Worm (Caenorhabditis elegans) whole organism, L1 larva: ENCODE data around the gene scd-1.

Experiments
- C04F5.9 ChIP-seq: sonication (generic microtip); optimal IDR thresholded peaks from 2 replicates; lab custom pipeline; 2016; ENCODE audit warnings: missing genetic modification characterization, missing compliant biosample characterization
- C16A3.4 ChIP-seq: fragments of 150-350 bp; optimal IDR thresholded peaks from 2 replicates; lab custom pipeline; 2014; ENCODE audit warnings: missing biosample characterization, missing genetic modification characterization
- C34B4.2 ChIP-seq: sonication (generic microtip); optimal IDR thresholded peaks from 2 replicates; lab custom pipeline; 2017; ENCODE audit warnings: mild to moderate bottlenecking, missing genetic modification characterization, missing compliant biosample characterization
- aly-2 ChIP-seq: fragments of 150-350 bp; optimal IDR thresholded peaks from 2 replicates; lab custom pipeline; 2014; ENCODE audit warnings: missing biosample characterization, missing genetic modification characterization
- ceh-63 ChIP-seq: fragments of 200-800 bp; sonication (Bioruptor generic); optimal IDR thresholded peaks from 2 replicates; lab custom pipeline; 2018; ENCODE audit warnings: mild to moderate bottlenecking, missing genetic modification characterization, missing compliant biosample characterization
- ceh-8 ChIP-seq: fragments of 200-800 bp; sonication (Bioruptor generic); optimal IDR thresholded peaks from 2 replicates; lab custom pipeline; 2018; ENCODE audit warnings: mild to moderate bottlenecking, missing genetic modification characterization, moderate library complexity, missing compliant biosample characterization
- dpl-1 ChIP-seq, 3 experiments: fragments of 150-350 bp in 2 of 3; sonication (generic microtip) in 1 of 3; optimal IDR thresholded peaks; 2 replicates each; lab custom pipeline; 2014 to 2017; ENCODE audit warnings: missing biosample characterization in 3 of 3, missing genetic modification characterization in 3 of 3, missing genetic modification reagents in 3 of 3
- dsc-1 ChIP-seq: sonication (generic microtip); optimal IDR thresholded peaks from 2 replicates; lab custom pipeline; 2016; ENCODE audit warnings: mild to moderate bottlenecking, missing genetic modification characterization, missing compliant biosample characterization
- efl-1 ChIP-seq, 4 experiments: fragments of 150-350 bp; optimal IDR thresholded peaks in 3 of 4; peaks in 1 of 4; 1 replicate in 1 of 4; 2 replicates in 3 of 4; lab custom pipeline; 2014; ENCODE audit warnings: missing biosample characterization in 2 of 4, missing genetic modification characterization in 2 of 4, missing genetic modification reagents in 2 of 4
- egl-13 ChIP-seq: sonication (generic microtip); optimal IDR thresholded peaks from 2 replicates; lab custom pipeline; 2016; ENCODE audit warnings: missing genotype, missing genetic modification reagents, missing genetic modification characterization, missing compliant biosample characterization
- elt-2 ChIP-seq: sonication (generic microtip); optimal IDR thresholded peaks from 2 replicates; lab custom pipeline; 2016; ENCODE audit warnings: missing genetic modification characterization, mild to moderate bottlenecking, inconsistent platforms, missing compliant biosample characterization, missing genetic modification reagents
- fkh-10 ChIP-seq: sonication (generic microtip); optimal IDR thresholded peaks from 2 replicates; lab custom pipeline; 2017; ENCODE audit warnings: missing biosample characterization, missing genetic modification reagents, missing genetic modification characterization
- fkh-8 ChIP-seq: sonication (generic microtip); optimal IDR thresholded peaks from 2 replicates; lab custom pipeline; 2016; ENCODE audit warnings: mild to moderate bottlenecking, missing genetic modification characterization, missing compliant biosample characterization
- grh-1 ChIP-seq: fragments of 200-800 bp; sonication (Bioruptor generic); IDR thresholded peaks from 2 replicates; pipeline ENCODE4 v1.3.6; 2022; ENCODE audit warnings: missing genetic modification reagents, missing genetic modification characterization, missing compliant biosample characterization
- hlh-4 ChIP-seq: sonication (generic microtip); optimal IDR thresholded peaks from 2 replicates; lab custom pipeline; 2016; ENCODE audit warnings: mild to moderate bottlenecking, missing genetic modification characterization, missing compliant biosample characterization
- irx-1 ChIP-seq: sonication (generic microtip); optimal IDR thresholded peaks from 2 replicates; lab custom pipeline; 2016; ENCODE audit warnings: missing genetic modification characterization, missing compliant biosample characterization
- lin-14 ChIP-seq: fragments of 200-800 bp; sonication (Bioruptor generic); optimal IDR thresholded peaks from 2 replicates; lab custom pipeline; 2018; ENCODE audit warnings: mild to moderate bottlenecking, missing genetic modification characterization, moderate library complexity, missing compliant biosample characterization
- lin-35 ChIP-seq, 2 experiments: fragments of 150-350 bp; optimal IDR thresholded peaks; 2 replicates each; lab custom pipeline; 2014; ENCODE audit warnings: missing biosample characterization in 2 of 2, missing genetic modification characterization in 2 of 2, missing genetic modification reagents in 2 of 2
- lin-39 ChIP-seq: fragments of 150-350 bp; optimal IDR thresholded peaks from 2 replicates; lab custom pipeline; 2014; ENCODE audit warnings: missing biosample characterization, missing genetic modification reagents, missing genetic modification characterization
- lir-3 ChIP-seq: sonication (generic microtip); optimal IDR thresholded peaks from 2 replicates; lab custom pipeline; 2016; ENCODE audit warnings: mild to moderate bottlenecking, missing genetic modification characterization, moderate library complexity, missing compliant biosample characterization; ENCODE audit not compliant: poor library complexity
- nhr-11 ChIP-seq: fragments of 150-350 bp; optimal IDR thresholded peaks from 2 replicates; lab custom pipeline; 2014; ENCODE audit warnings: missing biosample characterization, missing genetic modification characterization
- nhr-20 ChIP-seq: sonication (generic microtip); optimal IDR thresholded peaks from 2 replicates; lab custom pipeline; 2016; ENCODE audit warnings: mild to moderate bottlenecking, missing genetic modification characterization, missing compliant biosample characterization
- nhr-28 ChIP-seq: fragments of 150-350 bp; optimal IDR thresholded peaks from 2 replicates; lab custom pipeline; 2014; ENCODE audit warnings: missing biosample characterization, missing genetic modification characterization
- nhr-47 ChIP-seq: sonication (generic microtip); optimal IDR thresholded peaks from 2 replicates; lab custom pipeline; 2016; ENCODE audit warnings: mild to moderate bottlenecking, missing genetic modification characterization, moderate library complexity, missing compliant biosample characterization
- nhr-71 ChIP-seq: sonication (generic microtip); optimal IDR thresholded peaks from 2 replicates; lab custom pipeline; 2016; ENCODE audit warnings: mild to moderate bottlenecking, missing genetic modification characterization, moderate library complexity, missing compliant biosample characterization
- nhr-77 ChIP-seq: fragments of 150-350 bp; optimal IDR thresholded peaks from 2 replicates; lab custom pipeline; 2014; ENCODE audit warnings: missing biosample characterization, missing genetic modification characterization
- nhr-84 ChIP-seq: sonication (generic microtip); optimal IDR thresholded peaks from 2 replicates; lab custom pipeline; 2017; ENCODE audit warnings: missing biosample characterization, missing genetic modification characterization
- pax-3 ChIP-seq: fragments of 200-800 bp; sonication (Bioruptor generic); optimal IDR thresholded peaks from 2 replicates; lab custom pipeline; 2018; ENCODE audit warnings: mild to moderate bottlenecking, missing genetic modification characterization, moderate library complexity, missing compliant biosample characterization
- pqm-1 ChIP-seq: sonication (generic microtip); optimal IDR thresholded peaks from 3 replicates; lab custom pipeline; 2017; ENCODE audit warnings: missing biosample characterization, missing genetic modification characterization
- rnt-1 ChIP-seq: sonication (generic microtip); optimal IDR thresholded peaks from 2 replicates; lab custom pipeline; 2016; ENCODE audit warnings: mild to moderate bottlenecking, missing genetic modification characterization, moderate library complexity, missing compliant biosample characterization
- skn-1 ChIP-seq: fragments of 150-350 bp; optimal IDR thresholded peaks from 2 replicates; lab custom pipeline; 2014; ENCODE audit warnings: missing biosample characterization, missing genetic modification characterization
- snu-23 ChIP-seq: sonication (generic microtip); optimal IDR thresholded peaks from 2 replicates; lab custom pipeline; 2016; ENCODE audit warnings: missing genetic modification characterization, missing compliant biosample characterization
- sox-4 ChIP-seq: sonication (generic microtip); optimal IDR thresholded peaks from 2 replicates; lab custom pipeline; 2016; ENCODE audit warnings: missing genetic modification characterization, missing compliant biosample characterization
- sup-37 ChIP-seq: fragments of 200-800 bp; sonication (Bioruptor generic); optimal IDR thresholded peaks from 2 replicates; lab custom pipeline; 2018; ENCODE audit warnings: mild to moderate bottlenecking, missing genetic modification characterization, missing compliant biosample characterization
- tbx-2 ChIP-seq: sonication (generic microtip); optimal IDR thresholded peaks from 2 replicates; lab custom pipeline; 2016; ENCODE audit warnings: missing genetic modification characterization, missing compliant biosample characterization
- tlp-1 ChIP-seq: fragments of 150-350 bp; optimal IDR thresholded peaks from 2 replicates; lab custom pipeline; 2014; ENCODE audit warnings: missing biosample characterization, missing genetic modification characterization
- unc-62 ChIP-seq: fragments of 150-350 bp; optimal IDR thresholded peaks from 2 replicates; lab custom pipeline; 2014; ENCODE audit warnings: missing biosample characterization, missing genetic modification reagents, missing genetic modification characterization
- unc-86 ChIP-seq: sonication (generic microtip); optimal IDR thresholded peaks from 2 replicates; lab custom pipeline; 2016; ENCODE audit warnings: missing genetic modification characterization, missing compliant biosample characterization
- vab-15 ChIP-seq: sonication (generic microtip); optimal IDR thresholded peaks from 2 replicates; lab custom pipeline; 2017; ENCODE audit warnings: missing genotype, mild to moderate bottlenecking, missing genetic modification characterization, missing compliant biosample characterization
- xbp-1 ChIP-seq: sonication (generic microtip); optimal IDR thresholded peaks from 2 replicates; lab custom pipeline; 2016; ENCODE audit warnings: missing genetic modification characterization, missing compliant biosample characterization

scd-1 gene

DNA sequence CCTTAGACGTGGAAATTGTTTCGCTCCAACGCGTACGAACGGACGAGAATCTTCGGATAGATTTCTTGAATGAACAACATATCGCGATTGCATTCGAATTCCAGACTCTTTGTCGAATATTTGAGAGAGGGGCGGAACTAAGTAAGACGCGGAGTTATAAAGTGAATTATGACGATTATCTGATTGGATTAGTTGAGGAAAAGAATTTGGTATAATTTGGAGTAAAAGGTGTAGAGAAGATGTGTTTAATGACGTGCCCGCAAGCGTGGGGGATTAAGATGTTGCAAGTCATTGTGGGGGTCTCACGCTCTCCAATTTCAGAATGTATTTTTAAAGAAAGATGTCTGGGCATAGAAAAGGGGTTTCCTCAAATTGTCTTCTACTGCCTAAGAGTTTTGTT, 19.5 kb upstream of the scd-1 start:
- no peak for TF ChIP-seq hlh-4 (tag; lab: Kevin White, UChicago)
- peak; percentile 94 for TF ChIP-seq dsc-1 (tag; lab: Kevin White, UChicago)
- TF ChIP-seq nhr-47 (tag; lab: Kevin White, UChicago), result peak; percentile 50
- TF ChIP-seq pax-3 (tag; lab: Kevin White, UChicago), result peak; percentile 50
- no peak for TF ChIP-seq tlp-1 (tag; lab: Kevin White, UChicago)
- no peak for TF ChIP-seq sox-4 (tag; lab: Kevin White, UChicago)
- no peak for TF ChIP-seq nhr-11 (tag; lab: Kevin White, UChicago)
- peak; percentile 52 for TF ChIP-seq fkh-8 (tag; lab: Kevin White, UChicago)

- TF ChIP-seq aly-2 (no peak), xbp-1 (tag; lab: Kevin White, UChicago) (no peak), sox-4 (tag; lab: Kevin White, UChicago) (no peak), ceh-8 (no peak), vab-15 (no peak), lin-35 (GFP tag; optimal IDR thresholded peaks at IDR 0.05; lab: Kevin White, UChicago) (no peak), nhr-84 (tag; lab: Kevin White, UChicago) (no peak), grh-1 (GFP tag; lab: Robert Waterston, UW) (no peak), C34B4.2 (no peak), C16A3.4 (tag; lab: Kevin White, UChicago) (no peak), nhr-71 (tag; lab: Kevin White, UChicago) (no peak), dsc-1 (tag; lab: Kevin White, UChicago) (no peak), nhr-20 (no peak), pqm-1 (tag; lab: Kevin White, UChicago) (no peak), elt-2 (tag; lab: Kevin White, UChicago) (no peak), skn-1 (tag; lab: Kevin White, UChicago) (no peak)
Measured at ce11 chrX:12538794-12539193, 13.2 kb upstream of the scd-1 start.

ce11 chrX:12534476-12534875, 8.9 kb upstream of the scd-1 start:
- TF ChIP-seq unc-86 (tag; lab: Kevin White, UChicago) (peak; percentile 70), dsc-1 (tag; lab: Kevin White, UChicago) (no peak), lin-14 (peak; percentile 13), nhr-47 (tag; lab: Kevin White, UChicago) (no peak), ceh-63 (GFP tag; lab: Kevin White, UChicago) (no peak)
- TF ChIP-seq, all 84 proteins: peak for 2

- TF ChIP-seq grh-1 (GFP tag; lab: Robert Waterston, UW), result no peak
- peak; percentile 37 for TF ChIP-seq fkh-8 (tag; lab: Kevin White, UChicago)
- no peak for TF ChIP-seq tlp-1 (tag; lab: Kevin White, UChicago)
- peak; percentile 8 for TF ChIP-seq tbx-2 (tag; lab: Kevin White, UChicago)
- TF ChIP-seq lin-14, result peak; percentile 72
- TF ChIP-seq C04F5.9 (tag; lab: Kevin White, UChicago), result no peak
- TF ChIP-seq unc-86 (tag; lab: Kevin White, UChicago), result peak; percentile 91
Measured at ce11 chrX:12532405-12532804, 6.8 kb upstream of the scd-1 start.

- TF ChIP-seq fkh-8 (tag; lab: Kevin White, UChicago) (peak; percentile 68), sup-37 (GFP tag; lab: Kevin White, UChicago) (no peak), nhr-71 (tag; lab: Kevin White, UChicago) (peak; percentile 60), nhr-11 (tag; lab: Kevin White, UChicago) (peak; percentile 59), pax-3 (tag; lab: Kevin White, UChicago) (peak; percentile 75), dsc-1 (tag; lab: Kevin White, UChicago) (peak; percentile 97), nhr-47 (tag; lab: Kevin White, UChicago) (peak; percentile 54), pqm-1 (tag; lab: Kevin White, UChicago) (no peak), egl-13 (peak; percentile 18), tbx-2 (tag; lab: Kevin White, UChicago) (no peak), sox-4 (tag; lab: Kevin White, UChicago) (peak; percentile 60)
Measured at ce11 chrX:12524514-12524913, 1.1 kb downstream of the scd-1 start.

DNA sequence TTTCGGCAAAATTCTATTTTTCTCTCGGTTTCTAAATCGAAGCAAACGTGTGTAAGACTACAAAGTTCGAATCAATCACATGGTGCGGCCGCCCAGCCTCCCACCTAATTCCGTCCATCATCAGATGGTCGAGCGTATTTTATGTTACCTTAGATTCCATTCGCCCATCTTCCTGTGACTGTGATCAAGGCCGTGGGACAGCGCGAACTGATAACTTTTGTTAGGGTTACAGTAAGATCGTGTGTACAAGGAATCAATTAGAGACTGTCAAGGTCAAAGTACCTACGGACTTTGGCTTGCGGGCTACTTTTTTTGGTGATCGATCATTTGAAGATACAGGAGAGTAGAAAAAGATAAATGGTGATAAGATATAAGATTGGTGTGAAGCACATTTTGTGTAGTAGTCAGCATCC, 2.5 kb downstream of the scd-1 start:
- TF ChIP-seq irx-1 (tag; lab: Kevin White, UChicago) (peak; percentile 53), lir-3 (no peak), nhr-28 (peak; percentile 22), rnt-1 (peak; percentile 61), nhr-77 (peak; percentile 28), egl-13 (no peak), dsc-1 (tag; lab: Kevin White, UChicago) (no peak), efl-1 (optimal IDR thresholded peaks at IDR 0.05; lab: Kevin White, UChicago) (peak in 1 of 2 experiments; percentile 18), efl-1 (GFP tag; optimal IDR thresholded peaks at IDR 0.05 in 1 of 2; lab: Kevin White, UChicago) (peak in 1 of 2 experiments; percentile 92), fkh-10 (no peak), unc-62 (no peak), snu-23 (GFP tag; lab: Kevin White, UChicago) (peak; percentile 92), dpl-1 (GFP tag; optimal IDR thresholded peaks at IDR 0.05; lab: Kevin White, UChicago) (peak; percentile 14 to 32 (median 17)), nhr-84 (tag; lab: Kevin White, UChicago) (no peak), lin-39 (tag; lab: Kevin White, UChicago) (peak; percentile 2)
